Fruit fly (Drosophila melanogaster) whole organism, pupa: ENCODE measurements around the gene CG13069.

Source experiments
- CG14655 ChIP-seq: fragments of 200-800 bp; sonication (Bioruptor generic); optimal IDR thresholded peaks from 3 replicates; lab custom pipeline; 2017; ENCODE audit warnings: mild to moderate bottlenecking, missing biosample characterization, missing genetic modification reagents, missing genetic modification characterization
- CG32121 ChIP-seq: fragments of 200-800 bp; sonication (Bioruptor generic); IDR thresholded peaks from 2 replicates; pipeline ENCODE4 v1.3.6; 2022; ENCODE audit warnings: missing biosample characterization, missing genetic modification characterization
- CG34367 ChIP-seq: fragments of 200-800 bp; sonication (Bioruptor generic); optimal IDR thresholded peaks from 2 replicates; lab custom pipeline; 2018; ENCODE audit warnings: missing biosample characterization, mild to moderate bottlenecking, missing genetic modification characterization
- EcR ChIP-seq: fragments of 200-800 bp; sonication (Bioruptor generic); optimal IDR thresholded peaks from 3 replicates; lab custom pipeline; 2019; ENCODE audit warnings: missing biosample characterization, missing genetic modification characterization, mild to moderate bottlenecking, moderate library complexity, missing genetic modification reagents
- Pif1B ChIP-seq: fragments of 200-800 bp; sonication (Bioruptor generic); optimal IDR thresholded peaks from 3 replicates; lab custom pipeline; 2016; ENCODE audit warnings: missing biosample characterization, missing genetic modification characterization
- fd96Ca ChIP-seq: fragments of 200-800 bp; sonication (Bioruptor generic); IDR thresholded peaks from 3 replicates; pipeline ENCODE4 v1.3.6; 2022; ENCODE audit warnings: missing biosample characterization, missing genetic modification characterization
- gl ChIP-seq: fragments of 200-800 bp; sonication (Bioruptor generic); optimal IDR thresholded peaks from 2 replicates; lab custom pipeline; 2018; ENCODE audit warnings: missing biosample characterization, mild to moderate bottlenecking, missing genetic modification characterization
- rn ChIP-seq: fragments of 200-800 bp; sonication (Bioruptor generic); IDR thresholded peaks from 2 replicates; pipeline ENCODE4 v1.3.6; 2022; ENCODE audit warnings: missing biosample characterization, missing genetic modification characterization

DNA sequence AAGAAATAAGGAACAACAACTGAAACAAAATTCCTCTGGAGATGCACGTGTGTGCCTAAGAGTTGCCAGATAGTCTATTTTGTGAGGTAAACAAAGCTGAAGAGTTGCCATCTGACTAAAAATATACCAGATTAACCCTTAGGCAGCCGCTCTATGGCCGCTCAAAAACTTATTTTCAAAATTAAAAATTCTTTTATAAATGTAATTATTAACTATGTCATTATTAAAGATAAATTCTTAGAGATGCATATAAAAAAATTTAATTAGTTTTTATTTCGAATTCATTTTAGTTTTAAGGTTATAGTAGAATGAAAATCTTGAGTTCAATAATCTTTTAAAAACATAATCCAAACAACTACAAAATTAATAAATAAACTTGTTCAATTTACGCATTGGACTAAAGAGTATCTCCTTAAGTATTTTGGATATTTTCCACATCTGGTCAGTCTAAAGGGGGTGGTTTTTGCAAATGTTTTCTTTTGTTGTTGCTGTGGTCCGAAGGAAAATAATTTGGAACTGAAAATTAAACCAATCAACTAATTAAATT lies 36.5 kb upstream of the CG13069 start, which contains the start of gene Tmx3:
- TF ChIP-seq fd96Ca (peak; percentile 77), CG32121 (GFP tag; lab: Robert Waterston, UW) (peak; percentile 89), CG14655 (GFP tag; lab: Kevin White, UChicago) (peak; percentile 81), gl (tag; lab: Kevin White, UChicago) (no peak), rn (GFP tag; lab: Robert Waterston, UW) (peak; percentile 81), EcR (GFP tag; lab: Kevin White, UChicago) (no peak), Pif1B (GFP tag; lab: Kevin White, UChicago) (peak; percentile 62), CG34367 (tag; lab: Kevin White, UChicago) (peak; percentile 73)
